Worm (Caenorhabditis elegans) whole organism, dauer: ENCODE measurements around the gene Y54G2A.11.
"Not testable (repeated sequence)": the region's sequence is repeated elsewhere in the genome, so short reads cannot be mapped to it uniquely, and the experiment has no call there.

ENCODE experiments used
- unc-62 ChIP-seq: sonication (generic microtip); optimal IDR thresholded peaks from 2 replicates; lab custom pipeline; 2017; ENCODE audit warnings: missing biosample characterization, missing genetic modification reagents, missing genetic modification characterization

Y54G2A.11 gene

ce11 chrIV:2771692-2772091, at the start of gene Y54G2A.11:
Y54G2A.11 (minus strand) TSS chrIV:2771792.
- TF ChIP-seq unc-62 = no peak

- TF ChIP-seq unc-62 = no peak
Measured at ce11 chrIV:2820408-2820807, 48.8 kb upstream of the Y54G2A.11 start, which contains the start of gene Y54G2A.37. Y54G2A.37 (plus strand) TSS chrIV:2820708.

DNA sequence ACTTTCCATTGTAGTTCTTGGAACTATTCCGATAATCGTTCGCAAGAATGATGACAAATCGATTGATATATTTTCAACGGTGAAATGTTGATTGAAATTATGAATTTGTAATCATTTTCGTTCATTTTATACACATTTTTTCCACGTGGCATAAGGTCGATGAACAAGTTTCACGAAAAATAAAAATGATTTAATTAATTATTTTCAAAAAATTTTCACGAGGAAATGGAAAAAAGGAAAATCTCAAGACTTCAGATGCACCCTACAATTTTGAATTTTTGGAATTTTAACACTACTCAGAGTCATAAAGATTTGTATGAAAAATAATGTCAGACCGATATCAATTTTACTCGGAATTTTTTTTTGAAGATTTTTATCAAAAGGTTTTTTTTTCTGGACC, 48.0 kb upstream of the Y54G2A.11 start, which contains the start of gene Y54G2A.13:
TSS of gene Y54G2A.13 (minus strand) at position 101 of the 400 bp plus-strand sequence.
- TF ChIP-seq unc-62 = no peak

ce11 chrIV:2817038-2817437, 45.4 kb upstream of the Y54G2A.11 start:
- TF ChIP-seq unc-62 = no peak

DNA sequence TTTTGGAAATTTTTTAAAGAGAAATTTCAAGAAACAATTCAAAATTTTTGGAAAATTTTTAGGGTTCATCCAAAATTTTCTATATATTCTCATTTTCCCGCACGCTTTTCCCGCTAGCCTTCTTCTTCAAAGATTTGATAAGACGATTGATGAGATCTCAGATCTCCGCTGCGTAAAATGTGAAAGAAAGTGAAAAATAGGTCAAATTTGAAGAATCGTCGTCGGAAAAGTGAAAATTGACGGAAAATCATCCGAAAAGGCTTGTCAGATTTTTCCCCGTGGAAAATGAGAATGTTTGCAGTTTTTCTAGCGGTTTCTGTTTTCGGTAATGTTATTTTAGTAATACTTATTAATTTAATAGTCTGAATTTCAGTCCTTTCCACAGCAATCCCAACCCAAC, 37.6 kb upstream of the Y54G2A.11 start, which contains the start of gene Y54G2A.76:
TSS of gene Y54G2A.76 (plus strand) at position 203 of the 400 bp plus-strand sequence.
- TF ChIP-seq unc-62 = no peak

- TF ChIP-seq unc-62 = no peak
Measured at ce11 chrIV:2808154-2808553, 36.6 kb upstream of the Y54G2A.11 start.

DNA sequence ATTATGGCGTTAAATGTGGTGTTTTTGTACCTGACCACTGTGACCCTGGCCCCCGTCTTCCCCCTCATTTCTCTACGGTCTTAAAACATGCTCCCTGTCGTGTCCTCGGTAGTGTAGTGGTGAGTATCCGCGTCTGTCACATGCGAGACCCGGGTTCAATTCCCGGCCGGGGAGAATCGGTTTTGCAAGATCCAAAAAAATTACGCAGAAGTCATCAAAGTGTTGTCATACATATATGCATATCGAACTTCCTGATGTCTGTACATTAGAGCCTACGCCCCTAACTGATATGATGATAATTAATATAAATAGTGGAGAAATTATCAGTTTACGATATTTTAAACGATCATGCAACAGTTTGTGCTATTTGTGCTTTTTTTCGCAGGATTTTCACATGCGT, 33.9 kb upstream of the Y54G2A.11 start, which contains the start of gene Y54G2A.45:
TSS of gene Y54G2A.45 (plus strand) at position 333 of the 400 bp plus-strand sequence.
- TF ChIP-seq unc-62 = no peak

DNA sequence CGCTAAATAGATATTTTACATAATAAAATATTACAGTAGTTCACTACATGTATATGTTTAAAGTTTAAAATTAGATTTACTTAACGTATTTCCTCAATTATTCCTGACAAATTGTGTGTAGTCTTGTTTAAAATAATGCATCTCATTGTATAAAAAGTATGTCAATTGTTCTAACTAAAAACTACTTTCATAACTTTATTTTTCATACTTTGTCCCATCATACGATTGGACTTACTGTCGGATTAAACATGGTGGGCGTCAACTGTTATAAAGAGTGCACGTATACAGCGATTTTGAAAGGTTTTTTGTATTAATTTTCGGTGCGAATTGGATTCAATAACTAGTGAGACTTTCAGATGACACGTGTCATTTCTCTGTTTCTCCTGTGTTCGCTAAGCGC, 32.1 kb upstream of the Y54G2A.11 start, which contains the start of gene Y54G2A.32:
TSS of gene Y54G2A.32 (plus strand) at position 301 of the 400 bp plus-strand sequence.
- no peak for TF ChIP-seq unc-62

ce11 chrIV:2802193-2802592, 30.6 kb upstream of the Y54G2A.11 start:
- no peak for TF ChIP-seq unc-62

- not testable (repeated sequence) for TF ChIP-seq unc-62
Measured at ce11 chrIV:2801558-2801957, 30.0 kb upstream of the Y54G2A.11 start, which contains the start of gene Y54G2A.44. Y54G2A.44 (plus strand) TSS chrIV:2801858.

- no peak for TF ChIP-seq unc-62
Measured at ce11 chrIV:2801004-2801403, 29.4 kb upstream of the Y54G2A.11 start.

ce11 chrIV:2799890-2800289, 28.3 kb upstream of the Y54G2A.11 start:
- TF ChIP-seq unc-62 = no peak

DNA sequence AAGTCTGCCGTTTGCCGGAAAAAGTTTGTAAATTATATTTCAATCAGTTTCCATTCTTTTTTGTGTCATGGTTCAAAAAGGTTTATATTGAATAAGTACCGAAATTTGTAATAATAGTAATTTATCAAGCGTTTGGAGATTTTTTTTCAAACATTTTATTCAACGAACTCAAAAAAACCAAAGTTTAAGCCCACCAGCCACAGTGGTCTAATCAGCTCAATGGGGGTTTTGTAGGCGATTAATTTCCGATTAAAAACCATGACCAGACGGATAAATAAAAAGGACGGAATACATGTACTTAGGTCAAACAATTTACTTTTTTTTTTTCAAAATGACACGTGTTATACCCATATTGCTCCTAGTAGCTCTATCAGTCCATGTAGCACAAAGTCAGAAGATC, 27.8 kb upstream of the Y54G2A.11 start, which contains the start of gene Y54G2A.10:
TSS of gene Y54G2A.10 (plus strand) at position 301 of the 400 bp plus-strand sequence.
- no peak for TF ChIP-seq unc-62

DNA sequence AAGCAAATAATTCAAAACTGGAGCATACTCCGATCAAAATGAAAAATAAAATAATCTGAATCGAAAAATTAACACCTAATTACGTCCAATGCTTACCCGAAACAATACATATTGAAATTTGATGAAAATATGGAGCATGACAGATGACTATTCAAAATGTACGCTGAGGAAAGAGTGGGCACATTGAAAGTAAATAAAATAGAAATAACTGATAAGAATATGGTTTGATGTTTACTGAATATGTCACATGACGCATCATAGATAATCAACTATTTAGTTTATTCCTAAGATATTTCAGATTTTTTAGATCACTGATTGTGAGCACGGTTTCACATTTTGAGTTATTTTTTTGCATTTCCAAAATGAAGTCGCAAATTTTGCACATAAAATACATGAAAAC, 26.7 kb upstream of the Y54G2A.11 start, which contains the start of gene Y54G2A.52:
TSS of gene Y54G2A.52 (minus strand) at position 348 of the 400 bp plus-strand sequence.
- no peak for TF ChIP-seq unc-62

- TF ChIP-seq unc-62 = no peak
Measured at ce11 chrIV:2793956-2794355, 22.4 kb upstream of the Y54G2A.11 start.

- TF ChIP-seq unc-62 = not testable (repeated sequence)
Measured at ce11 chrIV:2788389-2788788, 16.8 kb upstream of the Y54G2A.11 start, which contains the start of gene atln-1. atln-1 (plus strand) TSS chrIV:2788689.

DNA sequence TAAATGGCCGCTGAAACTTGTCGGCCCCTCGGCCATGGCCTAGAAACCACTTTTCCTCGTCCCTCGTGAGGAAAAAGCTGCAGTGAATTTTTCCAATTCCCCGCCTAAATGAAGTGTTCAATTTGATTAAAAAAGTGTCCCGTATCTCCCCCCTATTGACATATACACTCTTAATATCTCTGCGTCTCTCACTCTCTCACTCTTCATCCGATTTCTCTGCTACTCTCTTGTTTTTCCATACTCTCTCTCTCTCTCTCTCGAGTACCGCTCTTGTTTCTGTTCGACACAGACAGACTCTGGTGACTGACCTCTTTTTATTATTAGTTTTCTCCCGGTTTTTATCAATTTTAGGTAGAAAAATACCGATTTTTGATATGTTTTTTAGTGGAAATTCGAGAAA, 13.5 kb upstream of the Y54G2A.11 start:
- TF ChIP-seq unc-62 = no peak

ce11 chrIV:2782793-2783540, 11.4 kb upstream of the Y54G2A.11 start, which contains the start of gene Y54G2A.12:
Y54G2A.12 (minus strand) TSS chrIV:2782843.
- TF ChIP-seq unc-62 = no peak
